Worm (Caenorhabditis elegans) whole organism, L4 larva: Measurements from ENCODE around the gene che-7.
A peak's percentile ranks its signal among the peaks of the same experiment; 100 is the strongest.

Experiments
- D1046.2 ChIP-seq: fragments of 200-800 bp; sonication (Bioruptor generic); IDR thresholded peaks from 2 replicates; pipeline ENCODE4 v1.3.6; 2022; ENCODE audit warnings: missing genetic modification characterization, missing compliant biosample characterization
- F37D6.2 ChIP-seq: sonication (generic microtip); optimal IDR thresholded peaks from 2 replicates; lab custom pipeline; 2016; ENCODE audit warnings: mild to moderate bottlenecking, missing genetic modification characterization, missing compliant biosample characterization
- F49E8.2 ChIP-seq: sonication (generic microtip); optimal IDR thresholded peaks from 2 replicates; lab custom pipeline; 2016; ENCODE audit warnings: missing compliant biosample characterization, mild to moderate bottlenecking, missing genetic modification characterization, borderline replicate concordance
- T26A8.4 ChIP-seq: fragments of 200-800 bp; sonication (Bioruptor generic); IDR thresholded peaks from 2 replicates; pipeline ENCODE4 v1.3.6; 2022; ENCODE audit warnings: missing genetic modification characterization, missing compliant biosample characterization
- Y48G9A.11 ChIP-seq: fragments of 200-800 bp; sonication (Bioruptor generic); IDR thresholded peaks from 2 replicates; pipeline ENCODE4 v1.3.6; 2022; ENCODE audit warnings: missing genetic modification reagents, missing genetic modification characterization, missing compliant biosample characterization
- aha-1 ChIP-seq: fragments of 150-350 bp; peaks from one replicate; lab custom pipeline; 2014; ENCODE audit warnings: missing biosample characterization, missing genetic modification characterization
- aly-2 ChIP-seq: sonication (generic microtip); optimal IDR thresholded peaks from 2 replicates; lab custom pipeline; 2018; ENCODE audit warnings: missing biosample characterization, missing genetic modification characterization
- ama-1 ChIP-seq: fragments of 150-350 bp; optimal IDR thresholded peaks from 2 replicates; lab custom pipeline; 2014; ENCODE audit warnings: inconsistent platforms, mixed read lengths
- attf-4 ChIP-seq: sonication (generic microtip); optimal IDR thresholded peaks from 3 replicates; lab custom pipeline; 2017; ENCODE audit warnings: missing biosample characterization, missing genetic modification characterization
- ceh-20 ChIP-seq: fragments of 200-800 bp; sonication (Bioruptor generic); IDR thresholded peaks from 2 replicates; pipeline ENCODE4 v1.3.6; 2022; ENCODE audit warnings: missing genetic modification reagents, missing genetic modification characterization, missing compliant biosample characterization
- ces-1 ChIP-seq: fragments of 150-350 bp; sonication (generic microtip); optimal IDR thresholded peaks from 4 replicates; lab custom pipeline; 2014; ENCODE audit warnings: missing biosample characterization, missing genetic modification reagents, missing genetic modification characterization
- daf-12 ChIP-seq: fragments of 150-350 bp; optimal IDR thresholded peaks from 2 replicates; lab custom pipeline; 2014; ENCODE audit warnings: missing biosample characterization, missing genetic modification reagents, missing genetic modification characterization
- daf-16 ChIP-seq, 3 experiments: sonication (generic microtip); optimal IDR thresholded peaks; 2 replicates each; lab custom pipeline; 2016 to 2017; ENCODE audit warnings: missing genetic modification characterization in 3 of 3, missing genetic modification reagents in 3 of 3, mild to moderate bottlenecking in 2 of 3, missing compliant biosample characterization in 2 of 3, missing biosample characterization in 1 of 3, moderate library complexity in 1 of 3
- dmd-6 ChIP-seq: fragments of 200-800 bp; sonication (Bioruptor generic); IDR thresholded peaks from 2 replicates; pipeline ENCODE4 v1.3.6; 2022; ENCODE audit warnings: missing genetic modification reagents, missing genetic modification characterization, missing compliant biosample characterization
- dve-1 ChIP-seq: sonication (generic microtip); optimal IDR thresholded peaks from 2 replicates; lab custom pipeline; 2017; ENCODE audit warnings: antibody characterized with exemption, mild to moderate bottlenecking, missing genetic modification characterization, missing compliant biosample characterization; ENCODE audit not compliant: insufficient read depth
- egl-43 ChIP-seq: fragments of 200-800 bp; sonication (Bioruptor generic); IDR thresholded peaks from 2 replicates; pipeline ENCODE4 v1.3.6; 2022; ENCODE audit warnings: missing genetic modification reagents, missing genetic modification characterization, missing compliant biosample characterization
- fkh-10 ChIP-seq: fragments of 150-350 bp; optimal IDR thresholded peaks from 2 replicates; lab custom pipeline; 2014; ENCODE audit warnings: missing biosample characterization, missing genetic modification reagents, missing genetic modification characterization
- hif-1 ChIP-seq, 2 experiments: sonication (generic microtip); optimal IDR thresholded peaks; 2 replicates each; lab custom pipeline; 2016 to 2017; ENCODE audit warnings: missing compliant biosample characterization in 2 of 2, missing genetic modification characterization in 2 of 2, missing genetic modification reagents in 2 of 2, missing genotype in 2 of 2, mild to moderate bottlenecking in 1 of 2
- hlh-30 ChIP-seq: sonication (generic microtip); optimal IDR thresholded peaks from 2 replicates; lab custom pipeline; 2017; ENCODE audit warnings: antibody characterized with exemption, mild to moderate bottlenecking, missing genetic modification characterization, missing compliant biosample characterization; ENCODE audit not compliant: insufficient read depth
- jun-1 ChIP-seq: fragments of 150-350 bp; optimal IDR thresholded peaks from 2 replicates; lab custom pipeline; 2014; ENCODE audit warnings: missing biosample characterization, missing genetic modification reagents, missing genetic modification characterization
- lim-7 ChIP-seq: fragments of 200-800 bp; sonication (Bioruptor generic); IDR thresholded peaks from 2 replicates; pipeline ENCODE4 v1.3.6; 2022; ENCODE audit warnings: missing genetic modification characterization, missing compliant biosample characterization
- lin-1 ChIP-seq: fragments of 200-800 bp; sonication (Bioruptor generic); IDR thresholded peaks from 2 replicates; pipeline ENCODE4 v1.3.6; 2022; ENCODE audit warnings: missing genetic modification reagents, missing genetic modification characterization, missing compliant biosample characterization
- lin-38 ChIP-seq: fragments of 200-800 bp; sonication (Bioruptor generic); IDR thresholded peaks from 2 replicates; pipeline ENCODE4 v1.3.6; 2022; ENCODE audit warnings: missing genetic modification reagents, missing genetic modification characterization, missing compliant biosample characterization
- lsy-2 ChIP-seq, 2 experiments: fragments of 150-350 bp in 1 of 2; sonication (generic microtip) in 1 of 2; optimal IDR thresholded peaks; 2 replicates each; lab custom pipeline; 2014 to 2017; ENCODE audit warnings: missing biosample characterization in 2 of 2, missing genetic modification characterization in 2 of 2
- mdl-1 ChIP-seq, 2 experiments: fragments of 150-350 bp in 1 of 2; sonication (generic microtip) in 1 of 2; optimal IDR thresholded peaks; 2 replicates each; lab custom pipeline; 2014 to 2017; ENCODE audit warnings: missing biosample characterization in 2 of 2, missing genetic modification characterization in 2 of 2
- mep-1 ChIP-seq: fragments of 150-350 bp; sonication (generic microtip); optimal IDR thresholded peaks from 3 replicates; lab custom pipeline; 2014; ENCODE audit warnings: missing biosample characterization, missing genetic modification characterization
- mes-2 ChIP-seq: sonication (generic microtip); optimal IDR thresholded peaks from 2 replicates; lab custom pipeline; 2016; ENCODE audit warnings: missing genotype, mild to moderate bottlenecking, missing genetic modification characterization, missing compliant biosample characterization; ENCODE audit not compliant: poor library complexity, severe bottlenecking
- mxl-2 ChIP-seq: fragments of 200-800 bp; sonication (Bioruptor generic); conservative IDR thresholded peaks from 2 replicates; pipeline ENCODE4 v1.3.6; 2022; ENCODE audit warnings: missing genetic modification reagents, missing genetic modification characterization, missing compliant biosample characterization
- nhr-102 ChIP-seq: sonication (generic microtip); optimal IDR thresholded peaks from 2 replicates; lab custom pipeline; 2016; ENCODE audit warnings: mild to moderate bottlenecking, missing genetic modification characterization, moderate library complexity, missing compliant biosample characterization
- nhr-237 ChIP-seq: sonication (generic microtip); optimal IDR thresholded peaks from 2 replicates; lab custom pipeline; 2017; ENCODE audit warnings: missing biosample characterization, missing genetic modification characterization
- pha-4 ChIP-seq, 2 experiments: fragments of 150-350 bp in 1 of 2; fragments of 200-800 bp in 1 of 2; sonication (Bioruptor generic) in 1 of 2; IDR thresholded peaks in 1 of 2; optimal IDR thresholded peaks in 1 of 2; 2 replicates each; pipeline versions ENCODE4 v1.3.6 to Lab custom; 2014 to 2022; ENCODE audit warnings: missing genetic modification characterization in 2 of 2, missing genetic modification reagents in 2 of 2, missing biosample characterization in 1 of 2, missing compliant biosample characterization in 1 of 2
- php-3 ChIP-seq: fragments of 200-800 bp; sonication (Bioruptor generic); IDR thresholded peaks from 2 replicates; pipeline ENCODE4 v1.3.6; 2022; ENCODE audit warnings: missing genetic modification reagents, missing genetic modification characterization, missing compliant biosample characterization
- rbr-2 ChIP-seq: sonication (generic microtip); optimal IDR thresholded peaks from 2 replicates; lab custom pipeline; 2016; ENCODE audit warnings: missing genotype, missing genetic modification characterization, missing compliant biosample characterization
- skn-1 ChIP-seq: fragments of 150-350 bp; optimal IDR thresholded peaks from 2 replicates; lab custom pipeline; 2014; ENCODE audit warnings: missing biosample characterization, missing genetic modification characterization
- unc-39 ChIP-seq: sonication (generic microtip); optimal IDR thresholded peaks from 2 replicates; lab custom pipeline; 2017; ENCODE audit warnings: missing biosample characterization, missing genetic modification characterization
- zip-2 ChIP-seq: fragments of 150-350 bp; optimal IDR thresholded peaks from 2 replicates; lab custom pipeline; 2014; ENCODE audit warnings: missing biosample characterization, missing genetic modification characterization
- ztf-7 ChIP-seq: fragments of 150-350 bp; optimal IDR thresholded peaks from 2 replicates; lab custom pipeline; 2014; ENCODE audit warnings: missing biosample characterization, missing genetic modification characterization

The che-7 gene

DNA sequence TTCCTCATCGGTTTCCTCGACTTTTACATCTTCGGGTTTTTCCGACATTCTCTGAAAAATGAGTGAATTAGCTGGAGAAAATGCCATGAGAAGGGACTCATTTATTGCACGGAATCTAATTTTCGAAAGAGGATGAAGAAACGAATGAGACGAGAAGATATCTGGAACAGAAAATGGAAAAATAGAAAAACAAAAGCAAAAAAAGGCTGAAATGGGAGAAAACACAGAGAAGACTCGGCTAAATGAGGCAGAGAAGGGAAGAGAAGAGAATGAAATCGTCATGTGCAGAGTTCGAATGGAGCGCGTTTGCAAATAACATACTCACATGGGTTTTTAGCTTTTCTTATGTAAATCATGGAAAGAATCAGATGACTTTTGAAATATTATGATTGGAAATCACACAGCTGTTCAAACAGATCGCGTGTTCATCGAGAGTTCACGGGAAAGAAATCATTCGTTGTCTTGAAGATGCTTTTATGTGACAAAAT is 44.9 kb upstream of the che-7 start, which contains the start of gene Y97E10AR.6 (continued):
- TF ChIP-seq mes-2 (tag; lab: Kevin White, UChicago) (peak; percentile 47), skn-1 (tag; lab: Kevin White, UChicago) (no peak), mxl-2 (no peak), ama-1 (peak; percentile 50), F49E8.2 (tag; lab: Kevin White, UChicago) (no peak), attf-4 (tag; lab: Kevin White, UChicago) (no peak), lin-38 (GFP tag; lab: Robert Waterston, UW) (peak; percentile 70), daf-16 (GFP tag; optimal IDR thresholded peaks at IDR 0.05; lab: Kevin White, UChicago) (no peak), daf-16 (tag; optimal IDR thresholded peaks at IDR 0.05; lab: Kevin White, UChicago) (peak; percentile 25), ztf-7 (tag; lab: Kevin White, UChicago) (peak; percentile 23), nhr-237 (tag; lab: Kevin White, UChicago) (no peak), lim-7 (GFP tag; lab: Robert Waterston, UW) (no peak), lsy-2 (tag; optimal IDR thresholded peaks at IDR 0.05; lab: Kevin White, UChicago) (peak in 1 of 2 experiments; percentile 50), aha-1 (tag; lab: Kevin White, UChicago) (peak; percentile 85), zip-2 (no peak), jun-1 (tag; lab: Kevin White, UChicago) (no peak), Y48G9A.11 (GFP tag; lab: Robert Waterston, UW) (no peak)

DNA sequence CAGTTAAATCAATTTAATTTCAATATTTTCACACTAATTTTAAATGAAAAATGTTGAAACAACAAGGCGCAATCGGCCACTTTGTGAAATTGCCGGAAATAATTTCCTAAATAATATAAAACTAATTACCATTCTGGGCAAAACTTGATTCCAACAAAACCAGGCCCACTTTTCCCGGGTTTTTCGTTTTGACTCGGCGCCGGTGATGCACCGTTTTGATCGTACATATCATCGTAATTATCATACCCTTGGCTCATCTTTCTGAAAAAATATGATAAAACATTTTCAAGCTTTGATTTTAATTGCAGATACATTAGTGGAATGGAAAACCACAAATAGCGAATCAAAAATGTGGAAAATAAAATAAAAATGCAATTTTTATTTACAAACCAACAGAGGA is 43.0 kb upstream of the che-7 start, which contains the start of gene rpb-9:
Gene rpb-9 (minus strand): TSS at position 314 of the 400 bp plus-strand sequence.
- TF ChIP-seq F49E8.2 (tag; lab: Kevin White, UChicago) (peak; percentile 8), ama-1 (peak; percentile 57), nhr-102 (peak; percentile 4), mdl-1 (tag; optimal IDR thresholded peaks at IDR 0.05; lab: Kevin White, UChicago) (no peak), mes-2 (tag; lab: Kevin White, UChicago) (peak; percentile 35), aly-2 (tag; lab: Kevin White, UChicago) (no peak), daf-16 (GFP tag; optimal IDR thresholded peaks at IDR 0.05; lab: Kevin White, UChicago) (no peak), daf-16 (tag; optimal IDR thresholded peaks at IDR 0.05; lab: Kevin White, UChicago) (peak; percentile 3), T26A8.4 (GFP tag; lab: Robert Waterston, UW) (peak; percentile 43; the same call in 1 of the 2 replicates), lin-1 (GFP tag; lab: Robert Waterston, UW) (peak; percentile 53; the same call in 1 of the 2 replicates), php-3 (GFP tag; lab: Robert Waterston, UW) (no peak), dve-1 (peak; percentile 1), skn-1 (tag; lab: Kevin White, UChicago) (no peak), hif-1 (tag; optimal IDR thresholded peaks at IDR 0.05; lab: Kevin White, UChicago) (no peak), hlh-30 (no peak), pha-4 (GFP tag; IDR thresholded peaks at IDR 0.05; lab: Robert Waterston, UW) (no peak), pha-4 (tag; optimal IDR thresholded peaks at IDR 0.05; lab: Kevin White, UChicago) (no peak), unc-39 (tag; lab: Kevin White, UChicago) (no peak), ceh-20 (GFP tag; lab: Robert Waterston, UW) (no peak), lin-38 (GFP tag; lab: Robert Waterston, UW) (peak; percentile 39)

- peak; percentile 88 for TF ChIP-seq aha-1 (tag; lab: Kevin White, UChicago)
- no peak for TF ChIP-seq daf-16 (GFP tag; optimal IDR thresholded peaks at IDR 0.05; lab: Kevin White, UChicago)
- peak; percentile 29 for TF ChIP-seq daf-16 (tag; optimal IDR thresholded peaks at IDR 0.05; lab: Kevin White, UChicago)
- no peak for TF ChIP-seq F37D6.2 (tag; lab: Kevin White, UChicago)
- TF ChIP-seq ama-1, result peak; percentile 74
Measured at ce11 chrV:8010846-8011245, 41.8 kb upstream of the che-7 start, which contains the start of gene lmtr-2. Gene lmtr-2, minus strand, starts transcription at chrV:8011106.

ce11 chrV:8010103-8010502 is 41.1 kb upstream of the che-7 start, which contains the start of gene Y97E10AR.4:
Gene Y97E10AR.4, minus strand, starts transcription at chrV:8010233.
- no peak for TF ChIP-seq dmd-6
- TF ChIP-seq D1046.2 (GFP tag; lab: Robert Waterston, UW), result no peak
- no peak for TF ChIP-seq fkh-10
- TF ChIP-seq rbr-2 (tag; lab: Kevin White, UChicago), result no peak
- no peak for TF ChIP-seq ces-1 (GFP tag; lab: Kevin White, UChicago)
- TF ChIP-seq aly-2 (tag; lab: Kevin White, UChicago), result no peak
- TF ChIP-seq daf-12 (tag; lab: Kevin White, UChicago), result no peak
- TF ChIP-seq egl-43 (GFP tag; lab: Robert Waterston, UW), result no peak
- TF ChIP-seq mep-1 (tag; lab: Kevin White, UChicago), result peak; percentile 26
- peak; percentile 7 for TF ChIP-seq mes-2 (tag; lab: Kevin White, UChicago)
